Fruit fly (Drosophila melanogaster): ENCODE results near the gene bdwf.

The bdwf gene

DNA sequence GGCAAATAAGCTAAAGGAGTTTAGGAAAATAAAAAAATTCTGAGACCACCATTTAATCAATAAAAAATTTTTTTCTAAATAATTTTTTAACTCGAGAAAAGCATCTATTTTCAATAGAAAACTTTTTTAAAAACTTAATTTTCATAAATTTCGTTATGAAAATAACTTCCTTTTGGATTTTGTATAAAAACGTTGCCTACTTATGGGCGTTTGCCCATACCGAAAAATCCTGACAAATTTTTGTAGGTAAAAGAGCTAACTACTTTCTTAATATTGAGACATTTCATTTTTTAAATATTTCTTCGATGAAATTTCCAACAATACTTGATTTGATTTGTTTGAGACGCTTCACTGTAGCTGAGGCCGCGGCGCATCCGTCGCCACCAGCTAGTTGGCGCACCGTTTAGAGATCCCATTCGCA, 17.3 kb upstream of the bdwf start (continued):
- TF ChIP-seq vvl (GFP tag; IDR thresholded peaks at IDR 0.05) = no peak
- no peak for TF ChIP-seq chn (GFP tag; optimal IDR thresholded peaks at IDR 0.05)
- peak; percentile 3 for TF ChIP-seq scrt (GFP tag; optimal IDR thresholded peaks at IDR 0.05)
- TF ChIP-seq CG16813 (GFP tag; IDR thresholded peaks at IDR 0.05; ENCODE audit: partially characterized antibody) = no peak
- peak; percentile 22 for TF ChIP-seq CG10431 (GFP tag; optimal IDR thresholded peaks at IDR 0.05)
- peak; percentile 5 for TF ChIP-seq Myb (GFP tag; optimal IDR thresholded peaks at IDR 0.05)
- TF ChIP-seq CG17359 (tag; optimal IDR thresholded peaks at IDR 0.05) = peak; percentile 61
- peak; percentile 51 for TF ChIP-seq CG9727 (GFP tag; optimal IDR thresholded peaks at IDR 0.05)
- TF ChIP-seq Med (GFP tag) = peak; percentile 61
- no peak for TF ChIP-seq kah (GFP tag; optimal IDR thresholded peaks at IDR 0.05)
- peak; percentile 20 for TF ChIP-seq CG33557 (GFP tag; optimal IDR thresholded peaks at IDR 0.05)
- TF ChIP-seq gce (GFP tag; IDR thresholded peaks at IDR 0.05) = no peak
- TF ChIP-seq CG3281 (GFP tag; optimal IDR thresholded peaks at IDR 0.05) = peak; percentile 55
- TF ChIP-seq CG12659 (GFP tag; optimal IDR thresholded peaks at IDR 0.05) = peak; percentile 47
- peak; percentile 35 for TF ChIP-seq lab (GFP tag; optimal IDR thresholded peaks at IDR 0.05)
- peak; percentile 38 for TF ChIP-seq CG10267 (tag; optimal IDR thresholded peaks at IDR 0.05)
- peak; percentile 62 for TF ChIP-seq fd96Cb (tag; optimal IDR thresholded peaks at IDR 0.05)
- TF ChIP-seq lola (GFP tag; optimal IDR thresholded peaks at IDR 0.05) = peak in 1 of 3 experiments; percentile 53
- no peak for TF ChIP-seq D (optimal IDR thresholded peaks at IDR 0.05)
- TF ChIP-seq D (GFP tag; optimal IDR thresholded peaks at IDR 0.05) = peak; percentile 44
- peak; percentile 52 for TF ChIP-seq CG17829 (tag; optimal IDR thresholded peaks at IDR 0.05)
- TF ChIP-seq nerfin-1 (tag; optimal IDR thresholded peaks at IDR 0.05) = peak; percentile 30
- TF ChIP-seq CG11456 (GFP tag; IDR thresholded peaks at IDR 0.05) = no peak
- TF ChIP-seq CG11398 (GFP tag; optimal IDR thresholded peaks at IDR 0.05) = peak; percentile 42
- peak; percentile 43 for TF ChIP-seq lmd (GFP tag; IDR thresholded peaks at IDR 0.05)
- no peak for TF ChIP-seq CG17802 (tag; optimal IDR thresholded peaks at IDR 0.05)
- peak; percentile 7 to 9 for TF ChIP-seq Pdp1 (GFP tag; optimal IDR thresholded peaks at IDR 0.05)
- TF ChIP-seq CG7556 (GFP tag; optimal IDR thresholded peaks at IDR 0.05) = peak; percentile 79
- TF ChIP-seq mam (GFP tag; optimal IDR thresholded peaks at IDR 0.05) = peak; percentile 48
- TF ChIP-seq PHDP (tag; optimal IDR thresholded peaks at IDR 0.05) = peak; percentile 43
- peak; percentile 12 for TF ChIP-seq unpg (GFP tag; optimal IDR thresholded peaks at IDR 0.05)
- TF ChIP-seq sc (optimal IDR thresholded peaks at IDR 0.05) = no peak
- peak; percentile 45 for TF ChIP-seq sc (GFP tag; optimal IDR thresholded peaks at IDR 0.05)
- peak; percentile 43 for TF ChIP-seq CG9609 (GFP tag; optimal IDR thresholded peaks at IDR 0.05)
- peak; percentile 21; the same call in 1 of the 2 replicates for TF ChIP-seq CG17328 (GFP tag; IDR thresholded peaks at IDR 0.05)
- TF ChIP-seq CG15601 (tag; optimal IDR thresholded peaks at IDR 0.05) = peak; percentile 25
- TF ChIP-seq CG18476 (GFP tag; optimal IDR thresholded peaks at IDR 0.05) = peak; percentile 66
- peak; percentile 67 for TF ChIP-seq Dad (GFP tag; optimal IDR thresholded peaks at IDR 0.05)
- no peak for TF ChIP-seq tgo (GFP tag; IDR thresholded peaks at IDR 0.05)
- peak; percentile 86 for TF ChIP-seq CG17361 (GFP tag; IDR thresholded peaks at IDR 0.05)
- no peak for TF ChIP-seq Nf-YA (GFP tag; IDR thresholded peaks at IDR 0.05)
- peak; percentile 18; the same call in 1 of the 2 replicates for TF ChIP-seq CG32767 (GFP tag; IDR thresholded peaks at IDR 0.05)
- TF ChIP-seq maf-S (GFP tag; optimal IDR thresholded peaks at IDR 0.05) = no peak
- TF ChIP-seq bowl (GFP tag; IDR thresholded peaks at IDR 0.05) = 0 out of 2 replicates have a peak, but pooled peaks have one; percentile 27
- TF ChIP-seq Bteb2 (GFP tag; optimal IDR thresholded peaks at IDR 0.05) = peak; percentile 27
- peak; percentile 66; the same call in 1 of the 2 replicates for TF ChIP-seq Xrp1 (GFP tag; IDR thresholded peaks at IDR 0.05)
- TF ChIP-seq BEAF-32 (GFP tag; optimal IDR thresholded peaks at IDR 0.05) = no peak
- TF ChIP-seq CG31224 (GFP tag; IDR thresholded peaks at IDR 0.05) = no peak
- no peak for TF ChIP-seq CG12299 (tag; optimal IDR thresholded peaks at IDR 0.05)
- TF ChIP-seq CG7839 (tag; optimal IDR thresholded peaks at IDR 0.05) = peak; percentile 62
- TF ChIP-seq CG11696 (GFP tag; IDR thresholded peaks at IDR 0.05) = no peak
